Worm (Caenorhabditis elegans) whole organism, L1 larva: ENCODE measurements around the gene F26F12.3.

Experiments used
- C16A3.4 ChIP-seq: fragments of 150-350 bp; optimal IDR thresholded peaks from 2 replicates; lab custom pipeline; 2014; ENCODE audit warnings: missing biosample characterization, missing genetic modification characterization
- F16B12.6 ChIP-seq: fragments of 150-350 bp; optimal IDR thresholded peaks from 2 replicates; lab custom pipeline; 2014; ENCODE audit warnings: missing biosample characterization, missing genetic modification characterization
- aha-1 ChIP-seq: fragments of 150-350 bp; optimal IDR thresholded peaks from 2 replicates; lab custom pipeline; 2014; ENCODE audit warnings: missing biosample characterization, missing genetic modification characterization
- blmp-1 ChIP-seq: fragments of 150-350 bp; optimal IDR thresholded peaks from 2 replicates; lab custom pipeline; 2014; ENCODE audit warnings: missing biosample characterization, missing genetic modification characterization
- ceh-82 ChIP-seq, 3 experiments: fragments of 150-350 bp in 1 of 3; sonication (generic microtip) in 2 of 3; optimal IDR thresholded peaks; 2 replicates each; lab custom pipeline; 2014 to 2017; ENCODE audit warnings: missing biosample characterization in 3 of 3, missing genetic modification characterization in 3 of 3
- dpl-1 ChIP-seq, 3 experiments: fragments of 150-350 bp in 2 of 3; sonication (generic microtip) in 1 of 3; optimal IDR thresholded peaks; 2 replicates each; lab custom pipeline; 2014 to 2017; ENCODE audit warnings: missing biosample characterization in 3 of 3, missing genetic modification characterization in 3 of 3, missing genetic modification reagents in 3 of 3
- efl-1 ChIP-seq, 4 experiments: fragments of 150-350 bp; optimal IDR thresholded peaks in 3 of 4; peaks in 1 of 4; 1 replicate in 1 of 4; 2 replicates in 3 of 4; lab custom pipeline; 2014; ENCODE audit warnings: missing biosample characterization in 2 of 4, missing genetic modification characterization in 2 of 4, missing genetic modification reagents in 2 of 4
- egl-13 ChIP-seq: sonication (generic microtip); optimal IDR thresholded peaks from 2 replicates; lab custom pipeline; 2016; ENCODE audit warnings: missing genotype, missing genetic modification reagents, missing genetic modification characterization, missing compliant biosample characterization
- elt-2 ChIP-seq: sonication (generic microtip); optimal IDR thresholded peaks from 2 replicates; lab custom pipeline; 2016; ENCODE audit warnings: missing genetic modification characterization, mild to moderate bottlenecking, inconsistent platforms, missing compliant biosample characterization, missing genetic modification reagents
- elt-3 ChIP-seq, 6 experiments: fragments of 150-350 bp in 1 of 6; sonication (generic microtip); optimal IDR thresholded peaks; 2 replicates each; lab custom pipeline; 2017 to 2018; ENCODE audit warnings: missing biosample characterization in 6 of 6, missing genetic modification characterization in 6 of 6, inconsistent platforms in 1 of 6
- ets-5 ChIP-seq: fragments of 200-800 bp; sonication (Bioruptor generic); IDR thresholded peaks from 2 replicates; pipeline ENCODE4 v1.3.6; 2022; ENCODE audit warnings: missing genetic modification characterization, missing compliant biosample characterization
- fkh-4 ChIP-seq: sonication (generic microtip); optimal IDR thresholded peaks from 2 replicates; lab custom pipeline; 2016; ENCODE audit warnings: missing compliant biosample characterization, missing genetic modification characterization, borderline replicate concordance
- fos-1 ChIP-seq: fragments of 150-350 bp; optimal IDR thresholded peaks from 2 replicates; lab custom pipeline; 2014; ENCODE audit warnings: missing biosample characterization, missing genetic modification characterization
- lin-13 ChIP-seq: fragments of 150-350 bp; optimal IDR thresholded peaks from 2 replicates; lab custom pipeline; 2014; ENCODE audit warnings: missing biosample characterization, missing genetic modification reagents, missing genetic modification characterization
- lin-14 ChIP-seq: fragments of 200-800 bp; sonication (Bioruptor generic); optimal IDR thresholded peaks from 2 replicates; lab custom pipeline; 2018; ENCODE audit warnings: mild to moderate bottlenecking, missing genetic modification characterization, moderate library complexity, missing compliant biosample characterization
- lin-15B ChIP-seq: fragments of 150-350 bp; sonication (generic microtip); optimal IDR thresholded peaks from 3 replicates; lab custom pipeline; 2014; ENCODE audit warnings: missing biosample characterization, missing genetic modification characterization
- lin-35 ChIP-seq, 2 experiments: fragments of 150-350 bp; optimal IDR thresholded peaks; 2 replicates each; lab custom pipeline; 2014; ENCODE audit warnings: missing biosample characterization in 2 of 2, missing genetic modification characterization in 2 of 2, missing genetic modification reagents in 2 of 2
- lin-39 ChIP-seq: fragments of 150-350 bp; optimal IDR thresholded peaks from 2 replicates; lab custom pipeline; 2014; ENCODE audit warnings: missing biosample characterization, missing genetic modification reagents, missing genetic modification characterization
- lir-3 ChIP-seq: sonication (generic microtip); optimal IDR thresholded peaks from 2 replicates; lab custom pipeline; 2016; ENCODE audit warnings: mild to moderate bottlenecking, missing genetic modification characterization, moderate library complexity, missing compliant biosample characterization; ENCODE audit not compliant: poor library complexity
- lsy-2 ChIP-seq, 2 experiments: fragments of 150-350 bp; optimal IDR thresholded peaks; 2 replicates each; lab custom pipeline; 2014; ENCODE audit warnings: missing biosample characterization in 2 of 2, missing genetic modification characterization in 2 of 2
- mef-2 ChIP-seq: fragments of 150-350 bp; optimal IDR thresholded peaks from 2 replicates; lab custom pipeline; 2014; ENCODE audit warnings: missing biosample characterization, missing genetic modification characterization
- nhr-11 ChIP-seq: fragments of 150-350 bp; optimal IDR thresholded peaks from 2 replicates; lab custom pipeline; 2014; ENCODE audit warnings: missing biosample characterization, missing genetic modification characterization
- nhr-12 ChIP-seq: sonication (generic microtip); optimal IDR thresholded peaks from 2 replicates; lab custom pipeline; 2017; ENCODE audit warnings: missing biosample characterization, missing genetic modification characterization
- nhr-20 ChIP-seq: sonication (generic microtip); optimal IDR thresholded peaks from 2 replicates; lab custom pipeline; 2016; ENCODE audit warnings: mild to moderate bottlenecking, missing genetic modification characterization, missing compliant biosample characterization
- nhr-71 ChIP-seq: sonication (generic microtip); optimal IDR thresholded peaks from 2 replicates; lab custom pipeline; 2016; ENCODE audit warnings: mild to moderate bottlenecking, missing genetic modification characterization, moderate library complexity, missing compliant biosample characterization
- nhr-84 ChIP-seq: sonication (generic microtip); optimal IDR thresholded peaks from 2 replicates; lab custom pipeline; 2017; ENCODE audit warnings: missing biosample characterization, missing genetic modification characterization
- nhr-85 ChIP-seq: sonication (generic microtip); peaks from one replicate; lab custom pipeline; 2016; ENCODE audit warnings: missing genetic modification characterization, inconsistent platforms, missing compliant biosample characterization
- nhr-90 ChIP-seq: sonication (generic microtip); optimal IDR thresholded peaks from 2 replicates; lab custom pipeline; 2016; ENCODE audit warnings: mild to moderate bottlenecking, missing genetic modification characterization, missing compliant biosample characterization; ENCODE audit not compliant: poor library complexity
- pqm-1 ChIP-seq: sonication (generic microtip); optimal IDR thresholded peaks from 3 replicates; lab custom pipeline; 2017; ENCODE audit warnings: missing biosample characterization, missing genetic modification characterization
- rnt-1 ChIP-seq: sonication (generic microtip); optimal IDR thresholded peaks from 2 replicates; lab custom pipeline; 2016; ENCODE audit warnings: mild to moderate bottlenecking, missing genetic modification characterization, moderate library complexity, missing compliant biosample characterization
- skn-1 ChIP-seq: fragments of 150-350 bp; optimal IDR thresholded peaks from 2 replicates; lab custom pipeline; 2014; ENCODE audit warnings: missing biosample characterization, missing genetic modification characterization
- snpc-4 ChIP-seq: fragments of 150-350 bp; optimal IDR thresholded peaks from 2 replicates; lab custom pipeline; 2014; ENCODE audit warnings: missing biosample characterization, missing genetic modification characterization
- snu-23 ChIP-seq: sonication (generic microtip); optimal IDR thresholded peaks from 2 replicates; lab custom pipeline; 2016; ENCODE audit warnings: missing genetic modification characterization, missing compliant biosample characterization
- sox-4 ChIP-seq: sonication (generic microtip); optimal IDR thresholded peaks from 2 replicates; lab custom pipeline; 2016; ENCODE audit warnings: missing genetic modification characterization, missing compliant biosample characterization
- sptf-1 ChIP-seq: fragments of 150-350 bp; optimal IDR thresholded peaks from 2 replicates; lab custom pipeline; 2014; ENCODE audit warnings: missing biosample characterization, missing genetic modification characterization
- sup-37 ChIP-seq: fragments of 200-800 bp; sonication (Bioruptor generic); optimal IDR thresholded peaks from 2 replicates; lab custom pipeline; 2018; ENCODE audit warnings: mild to moderate bottlenecking, missing genetic modification characterization, missing compliant biosample characterization
- swsn-7 ChIP-seq: sonication (generic microtip); optimal IDR thresholded peaks from 2 replicates; lab custom pipeline; 2016; ENCODE audit warnings: missing genetic modification characterization, missing compliant biosample characterization
- tbx-2 ChIP-seq: sonication (generic microtip); optimal IDR thresholded peaks from 2 replicates; lab custom pipeline; 2016; ENCODE audit warnings: missing genetic modification characterization, missing compliant biosample characterization
- unc-30 ChIP-seq: sonication (generic microtip); optimal IDR thresholded peaks from 2 replicates; lab custom pipeline; 2017; ENCODE audit warnings: missing biosample characterization, missing genetic modification characterization
- unc-86 ChIP-seq: sonication (generic microtip); optimal IDR thresholded peaks from 2 replicates; lab custom pipeline; 2016; ENCODE audit warnings: missing genetic modification characterization, missing compliant biosample characterization
- unc-98 ChIP-seq: fragments of 200-800 bp; sonication (Bioruptor generic); IDR thresholded peaks from 2 replicates; pipeline ENCODE4 v1.3.6; 2022; ENCODE audit warnings: missing genetic modification characterization, missing compliant biosample characterization
- zag-1 ChIP-seq: fragments of 150-350 bp; optimal IDR thresholded peaks from 2 replicates; lab custom pipeline; 2014; ENCODE audit warnings: missing biosample characterization, missing genetic modification characterization
- ztf-11 ChIP-seq, 2 experiments: sonication (generic microtip); optimal IDR thresholded peaks; 2 replicates each; lab custom pipeline; 2016 to 2017; ENCODE audit warnings: missing genetic modification characterization in 2 of 2, missing biosample characterization in 1 of 2, missing compliant biosample characterization in 1 of 2

F26F12.3 gene

ce11 chrV:5831253-5831652 is 14.3 kb downstream of the F26F12.3 start:
- TF ChIP-seq lin-14: no peak
- TF ChIP-seq efl-1 (optimal IDR thresholded peaks at IDR 0.05; lab: Kevin White, UChicago): no peak
- peak in 1 of 2 experiments; percentile 80 for TF ChIP-seq efl-1 (GFP tag; optimal IDR thresholded peaks at IDR 0.05 in 1 of 2; lab: Kevin White, UChicago)
- no peak for TF ChIP-seq tbx-2 (tag; lab: Kevin White, UChicago)
- TF ChIP-seq pqm-1 (tag; lab: Kevin White, UChicago): no peak

- TF ChIP-seq fkh-4 (tag; lab: Kevin White, UChicago) (no peak), lsy-2 (tag; optimal IDR thresholded peaks at IDR 0.05; lab: Kevin White, UChicago) (peak in 1 of 2 experiments; percentile 16), F16B12.6 (tag; lab: Kevin White, UChicago) (peak; percentile 74), efl-1 (optimal IDR thresholded peaks at IDR 0.05; lab: Kevin White, UChicago) (peak in 1 of 2 experiments; percentile 2), efl-1 (GFP tag; optimal IDR thresholded peaks at IDR 0.05 in 1 of 2; lab: Kevin White, UChicago) (peak; percentile 44 to 92), tbx-2 (tag; lab: Kevin White, UChicago) (peak; percentile 14), lin-35 (GFP tag; optimal IDR thresholded peaks at IDR 0.05; lab: Kevin White, UChicago) (peak in 1 of 2 experiments; percentile 11), ets-5 (GFP tag; lab: Robert Waterston, UW) (no peak), skn-1 (tag; lab: Kevin White, UChicago) (no peak), ceh-82 (tag; optimal IDR thresholded peaks at IDR 0.05; lab: Kevin White, UChicago) (no peak), lin-15B (tag; lab: Kevin White, UChicago) (no peak), dpl-1 (GFP tag; optimal IDR thresholded peaks at IDR 0.05; lab: Kevin White, UChicago) (peak in 2 of 3 experiments; percentile 3 to 38)
- TF ChIP-seq, all 84 proteins: peak for 6
Observed at ce11 chrV:5826592-5826991, 18.9 kb downstream of the F26F12.3 start, which contains the start of gene let-418. Gene let-418 (plus strand): TSS chrV:5826833.

ce11 chrV:5825478-5825877 is 20.0 kb downstream of the F26F12.3 start:
- no peak for TF ChIP-seq nhr-84 (tag; lab: Kevin White, UChicago)
- TF ChIP-seq mef-2 (tag; lab: Kevin White, UChicago): no peak
- no peak for TF ChIP-seq nhr-20 (tag; lab: Kevin White, UChicago)
- TF ChIP-seq efl-1 (optimal IDR thresholded peaks at IDR 0.05; lab: Kevin White, UChicago): peak; percentile 6 to 24
- no peak for TF ChIP-seq efl-1 (GFP tag; optimal IDR thresholded peaks at IDR 0.05 in 1 of 2; lab: Kevin White, UChicago)

- TF ChIP-seq fos-1 (tag; lab: Kevin White, UChicago) (no peak), sptf-1 (tag; lab: Kevin White, UChicago) (no peak), elt-3 (tag; optimal IDR thresholded peaks at IDR 0.05; lab: Kevin White, UChicago) (peak in 4 of 6 experiments; percentile 60 to 92 (median 87)), nhr-90 (tag; lab: Kevin White, UChicago) (peak; percentile 21), blmp-1 (tag; lab: Kevin White, UChicago) (peak; percentile 98), rnt-1 (tag; lab: Kevin White, UChicago) (no peak), sox-4 (no peak), nhr-12 (tag; lab: Kevin White, UChicago) (no peak), nhr-20 (tag; lab: Kevin White, UChicago) (peak; percentile 81), nhr-85 (tag; lab: Kevin White, UChicago) (peak; percentile 86), pqm-1 (tag; lab: Kevin White, UChicago) (no peak), unc-98 (GFP tag; lab: Robert Waterston, UW) (no peak), egl-13 (tag; lab: Kevin White, UChicago) (no peak), fkh-4 (tag; lab: Kevin White, UChicago) (no peak), swsn-7 (tag; lab: Kevin White, UChicago) (no peak), nhr-11 (tag; lab: Kevin White, UChicago) (no peak), lir-3 (tag; lab: Kevin White, UChicago) (no peak), snu-23 (GFP tag; lab: Kevin White, UChicago) (peak; percentile 32), tbx-2 (tag; lab: Kevin White, UChicago) (peak; percentile 44), zag-1 (tag; lab: Kevin White, UChicago) (no peak), lin-39 (tag; lab: Kevin White, UChicago) (no peak), dpl-1 (GFP tag; optimal IDR thresholded peaks at IDR 0.05; lab: Kevin White, UChicago) (no peak), nhr-84 (tag; lab: Kevin White, UChicago) (no peak), lin-14 (peak; percentile 70), aha-1 (tag; lab: Kevin White, UChicago) (no peak), elt-2 (tag; lab: Kevin White, UChicago) (peak; percentile 10), unc-30 (tag; lab: Kevin White, UChicago) (no peak), skn-1 (tag; lab: Kevin White, UChicago) (no peak), ztf-11 (tag; optimal IDR thresholded peaks at IDR 0.05; lab: Kevin White, UChicago) (no peak), sup-37 (no peak), C16A3.4 (no peak), snpc-4 (tag; lab: Kevin White, UChicago) (no peak), nhr-71 (tag; lab: Kevin White, UChicago) (peak; percentile 71), lin-13 (GFP tag; lab: Kevin White, UChicago) (no peak), unc-86 (no peak), efl-1 (optimal IDR thresholded peaks at IDR 0.05; lab: Kevin White, UChicago) (no peak), efl-1 (GFP tag; optimal IDR thresholded peaks at IDR 0.05 in 1 of 2; lab: Kevin White, UChicago) (no peak)
Observed at ce11 chrV:5822968-5823367, 22.6 kb downstream of the F26F12.3 start.
